Fruit fly (Drosophila melanogaster): Measurements from ENCODE around the gene Pi4KIIIalpha.
A peak's percentile ranks its signal among the peaks of the same experiment; 100 is the strongest.

Pi4KIIIalpha gene

DNA sequence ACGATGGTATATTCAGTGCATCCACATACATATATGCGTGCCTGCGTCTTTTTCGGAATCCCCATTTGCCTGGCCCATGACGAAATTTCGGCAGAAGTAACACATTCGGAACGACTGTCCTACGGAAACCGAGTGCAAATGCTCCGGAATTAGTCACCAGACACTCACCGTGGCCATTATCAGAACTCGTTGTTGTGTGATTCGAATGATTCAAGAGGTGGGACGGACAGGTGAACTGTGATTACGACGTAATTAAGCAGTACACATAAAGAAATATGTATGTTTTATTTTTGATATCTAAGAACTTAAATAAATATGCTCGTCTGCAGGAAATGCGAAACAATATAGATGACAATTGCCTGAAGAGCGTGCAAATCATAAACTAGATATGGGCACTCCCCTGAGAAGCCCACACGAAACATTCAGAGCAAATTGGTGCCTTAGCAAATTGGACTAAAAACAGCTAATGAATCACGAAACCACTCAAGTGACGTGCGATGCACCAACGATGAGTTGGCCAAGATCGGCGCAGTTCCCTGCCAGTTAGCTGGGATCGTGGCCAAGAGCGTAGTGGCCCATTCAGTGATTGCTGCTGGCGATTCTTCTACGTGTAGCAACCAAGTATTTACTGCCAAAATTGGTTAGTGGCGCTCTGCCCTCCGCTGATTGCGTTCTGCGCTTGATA, 33.1 kb upstream of the Pi4KIIIalpha start:
- TF ChIP-seq Jra (GFP tag; optimal IDR thresholded peaks at IDR 0.05) (peak; percentile 21), dl (GFP tag; optimal IDR thresholded peaks at IDR 0.05; ENCODE audit: insufficient read depth in 1 of 2, partially characterized antibody in 2 of 2) (no peak), Rel (GFP tag; optimal IDR thresholded peaks at IDR 0.05) (no peak), Rel (tag; optimal IDR thresholded peaks at IDR 0.05) (peak; percentile 75), brk (GFP tag; optimal IDR thresholded peaks at IDR 0.05) (no peak), GATAd (GFP tag; optimal IDR thresholded peaks at IDR 0.05) (no peak), Mio (GFP tag; optimal IDR thresholded peaks at IDR 0.05) (no peak), h (GFP tag; optimal IDR thresholded peaks at IDR 0.05) (peak; percentile 46), Sp1 (GFP tag; optimal IDR thresholded peaks at IDR 0.05) (peak; percentile 56), Abd-B (GFP tag; optimal IDR thresholded peaks at IDR 0.05) (no peak), usp (GFP tag; optimal IDR thresholded peaks at IDR 0.05) (no peak), jim (GFP tag; optimal IDR thresholded peaks at IDR 0.05) (no peak), br (GFP tag; optimal IDR thresholded peaks at IDR 0.05) (peak; percentile 43), Hr83 (GFP tag; optimal IDR thresholded peaks at IDR 0.05; ENCODE audit: poor library complexity, severe bottlenecking) (no peak), dsf (GFP tag; optimal IDR thresholded peaks at IDR 0.05; ENCODE audit: borderline replicate concordance) (no peak), Hr78 (GFP tag; optimal IDR thresholded peaks at IDR 0.05) (no peak), sage (GFP tag; optimal IDR thresholded peaks at IDR 0.05) (no peak), dmrt93B (GFP tag; optimal IDR thresholded peaks at IDR 0.05) (peak; percentile 34), fru (GFP tag; optimal IDR thresholded peaks at IDR 0.05) (peak; percentile 67), OdsH (GFP tag; optimal IDR thresholded peaks at IDR 0.05) (peak; percentile 11), woc (GFP tag; optimal IDR thresholded peaks at IDR 0.05) (no peak), CG9705 (GFP tag; optimal IDR thresholded peaks at IDR 0.05) (no peak), foxo (GFP tag; optimal IDR thresholded peaks at IDR 0.05) (peak in 1 of 2 experiments; percentile 64), Dif (GFP tag; optimal IDR thresholded peaks at IDR 0.05; ENCODE audit: partially characterized antibody) (no peak), rgr (GFP tag; optimal IDR thresholded peaks at IDR 0.05) (peak; percentile 46), tai (GFP tag; optimal IDR thresholded peaks at IDR 0.05) (no peak), Dfd (GFP tag; optimal IDR thresholded peaks at IDR 0.05) (no peak), Hnf4 (GFP tag; optimal IDR thresholded peaks at IDR 0.05) (no peak), ey (GFP tag; optimal IDR thresholded peaks at IDR 0.05) (peak; percentile 60), Myc (optimal IDR thresholded peaks at IDR 0.05) (no peak), HLH106 (tag; optimal IDR thresholded peaks at IDR 0.05) (peak; percentile 44), Vsx2 (GFP tag; optimal IDR thresholded peaks at IDR 0.05; ENCODE audit: partially characterized antibody) (no peak), CG32264 (GFP tag; optimal IDR thresholded peaks at IDR 0.05) (no peak), sv (GFP tag; optimal IDR thresholded peaks at IDR 0.05) (no peak), N (GFP tag; optimal IDR thresholded peaks at IDR 0.05) (no peak), CrebA (GFP tag; optimal IDR thresholded peaks at IDR 0.05; ENCODE audit: borderline replicate concordance) (no peak), pan (optimal IDR thresholded peaks at IDR 0.05) (no peak), lola (GFP tag; optimal IDR thresholded peaks at IDR 0.05) (no peak), psq (GFP tag; optimal IDR thresholded peaks at IDR 0.05) (peak; percentile 29)

- TF ChIP-seq sv (GFP tag; optimal IDR thresholded peaks at IDR 0.05) (no peak), Rel (GFP tag; optimal IDR thresholded peaks at IDR 0.05) (no peak), Rel (tag; optimal IDR thresholded peaks at IDR 0.05) (peak; percentile 99), Hnf4 (GFP tag; optimal IDR thresholded peaks at IDR 0.05) (peak; percentile 43), Jra (GFP tag; optimal IDR thresholded peaks at IDR 0.05) (no peak)
Measured at dm6 chrX:2592243-2592642, 32.4 kb upstream of the Pi4KIIIalpha start.

Measured in whole organism, wandering third instar larva.